Fruit fly (Drosophila melanogaster) whole organism, embryonic: ENCODE results near the gene Cad99C.
A peak's percentile ranks its signal among the peaks of the same experiment; 100 is the strongest.

Source experiments
- Atf-2 ChIP-seq: fragments of 200-800 bp; sonication (Bioruptor generic); optimal IDR thresholded peaks from 2 replicates; lab custom pipeline; 2016; ENCODE audit warnings: missing biosample characterization, missing genetic modification characterization
- Blimp-1 ChIP-seq: fragments of 200-800 bp; sonication (Bioruptor generic); optimal IDR thresholded peaks from 3 replicates; lab custom pipeline; 2018; ENCODE audit warnings: missing biosample characterization, missing genetic modification characterization, mild to moderate bottlenecking, moderate library complexity, missing genetic modification reagents
- Bteb2 ChIP-seq: fragments of 200-800 bp; sonication (Bioruptor generic); optimal IDR thresholded peaks from 2 replicates; lab custom pipeline; 2016; ENCODE audit warnings: missing biosample characterization, missing genetic modification characterization
- CG10366 ChIP-seq: fragments of 200-800 bp; sonication (Bioruptor generic); IDR thresholded peaks from 2 replicates; pipeline ENCODE4 v1.3.6; 2022; ENCODE audit warnings: missing biosample characterization, missing genetic modification characterization
- CG11695 ChIP-seq: fragments of 200-800 bp; sonication (Bioruptor generic); IDR thresholded peaks from 3 replicates; pipeline ENCODE4 v1.3.6; 2022; ENCODE audit warnings: missing biosample characterization, missing genetic modification characterization
- CG12104 ChIP-seq: fragments of 200-800 bp; sonication (Bioruptor generic); optimal IDR thresholded peaks from 3 replicates; lab custom pipeline; 2016; ENCODE audit warnings: missing biosample characterization, missing genetic modification characterization
- CG12299 ChIP-seq: fragments of 200-800 bp; sonication (Bioruptor generic); optimal IDR thresholded peaks from 2 replicates; lab custom pipeline; 2018; ENCODE audit warnings: missing biosample characterization, mild to moderate bottlenecking, missing genetic modification characterization
- CG16815 ChIP-seq: fragments of 200-800 bp; sonication (Bioruptor generic); optimal IDR thresholded peaks from 3 replicates; lab custom pipeline; 2017; ENCODE audit warnings: missing biosample characterization, mild to moderate bottlenecking, missing genetic modification characterization
- CG17361 ChIP-seq: fragments of 200-800 bp; sonication (Bioruptor generic); IDR thresholded peaks from 3 replicates; pipeline ENCODE4 v1.3.6; 2022; ENCODE audit warnings: missing biosample characterization, missing genetic modification characterization
- CG18599 ChIP-seq: fragments of 200-800 bp; sonication (Bioruptor generic); optimal IDR thresholded peaks from 3 replicates; lab custom pipeline; 2017; ENCODE audit warnings: missing biosample characterization, missing genetic modification characterization, mild to moderate bottlenecking, moderate library complexity, missing genetic modification reagents
- CG31365 ChIP-seq: fragments of 200-800 bp; sonication (Bioruptor generic); optimal IDR thresholded peaks from 2 replicates; lab custom pipeline; 2018; ENCODE audit warnings: missing biosample characterization, mild to moderate bottlenecking, missing genetic modification characterization
- CG31388 ChIP-seq: fragments of 200-800 bp; sonication (Bioruptor generic); optimal IDR thresholded peaks from 2 replicates; lab custom pipeline; 2016; ENCODE audit warnings: missing biosample characterization, missing genetic modification characterization
- CG4404 ChIP-seq: fragments of 200-800 bp; sonication (Bioruptor generic); IDR thresholded peaks from 2 replicates; pipeline ENCODE4 v1.3.6; 2022; ENCODE audit warnings: missing biosample characterization, missing genetic modification characterization
- CG7372 ChIP-seq: fragments of 200-800 bp; sonication (Bioruptor generic); IDR thresholded peaks from 2 replicates; pipeline ENCODE4 v1.3.6; 2022; ENCODE audit warnings: missing biosample characterization, missing genetic modification characterization
- CG7928 ChIP-seq: fragments of 200-800 bp; sonication (Bioruptor generic); optimal IDR thresholded peaks from 2 replicates; lab custom pipeline; 2017; ENCODE audit warnings: missing biosample characterization, mild to moderate bottlenecking, missing genetic modification characterization
- CG9215 ChIP-seq: fragments of 200-800 bp; sonication (Bioruptor generic); IDR thresholded peaks from 2 replicates; pipeline ENCODE4 v1.3.6; 2022; ENCODE audit warnings: missing biosample characterization, missing genetic modification characterization
- D ChIP-seq, 2 experiments: fragments of 200-800 bp in 1 of 2; fragments of >200 bp in 1 of 2; sonication (Bioruptor generic) in 1 of 2; optimal IDR thresholded peaks; 2 replicates in 1 of 2; 3 replicates in 1 of 2; lab custom pipeline; 2017; ENCODE audit warnings: mild to moderate bottlenecking in 1 of 2, missing biosample characterization in 1 of 2, missing genetic modification characterization in 1 of 2, missing genetic modification reagents in 1 of 2
- Dref ChIP-seq: fragments of 200-800 bp; sonication (Bioruptor generic); IDR thresholded peaks from 2 replicates; pipeline ENCODE4 v1.3.6; 2022; ENCODE audit warnings: missing biosample characterization, missing genetic modification characterization
- HHEX ChIP-seq: fragments of 200-800 bp; sonication (Bioruptor generic); optimal IDR thresholded peaks from 3 replicates; lab custom pipeline; 2017; ENCODE audit warnings: missing biosample characterization, mild to moderate bottlenecking, missing genetic modification characterization, missing genetic modification reagents
- Lim3 ChIP-seq: fragments of 200-800 bp; sonication (Bioruptor generic); IDR thresholded peaks from 2 replicates; pipeline ENCODE4 v1.3.6; 2022; ENCODE audit warnings: missing biosample characterization, missing genetic modification characterization
- Meics ChIP-seq: fragments of 200-800 bp; sonication (Bioruptor generic); optimal IDR thresholded peaks from 2 replicates; lab custom pipeline; 2017; ENCODE audit warnings: missing biosample characterization, mild to moderate bottlenecking, missing genetic modification characterization
- Myb ChIP-seq: fragments of 200-800 bp; sonication (Bioruptor generic); optimal IDR thresholded peaks from 2 replicates; lab custom pipeline; 2016; ENCODE audit warnings: missing biosample characterization, missing genetic modification characterization
- Optix ChIP-seq: fragments of 200-800 bp; sonication (Bioruptor generic); IDR thresholded peaks from 3 replicates; pipeline ENCODE4 v1.3.6; 2022; ENCODE audit warnings: missing biosample characterization, missing genetic modification characterization
- Rx ChIP-seq: fragments of 200-800 bp; sonication (Bioruptor generic); IDR thresholded peaks from 2 replicates; pipeline ENCODE4 v1.3.6; 2022; ENCODE audit warnings: missing biosample characterization, missing genetic modification characterization
- Sin3A ChIP-seq: fragments of >200 bp; optimal IDR thresholded peaks from 2 replicates; lab custom pipeline; 2018
- Sry-β ChIP-seq: fragments of 200-800 bp; sonication (Bioruptor generic); optimal IDR thresholded peaks from 2 replicates; lab custom pipeline; 2018; ENCODE audit warnings: missing biosample characterization, mild to moderate bottlenecking, missing genetic modification characterization, moderate library complexity
- Trl ChIP-seq, 3 experiments: fragments of >200 bp in 2 of 3; fragments of 200-800 bp in 1 of 3; sonication (Bioruptor generic) in 1 of 3; optimal IDR thresholded peaks; 2 replicates in 1 of 3; 3 replicates in 2 of 3; lab custom pipeline; 2016 to 2017; ENCODE audit warnings: missing biosample characterization in 1 of 3, missing genetic modification characterization in 1 of 3
- Vsx1 ChIP-seq: fragments of 200-800 bp; sonication (Bioruptor generic); optimal IDR thresholded peaks from 2 replicates; lab custom pipeline; 2017; ENCODE audit warnings: missing biosample characterization, mild to moderate bottlenecking, missing genetic modification characterization, missing genetic modification reagents
- ash1 ChIP-seq: fragments of 200-800 bp; sonication (Bioruptor generic); optimal IDR thresholded peaks from 2 replicates; lab custom pipeline; 2018; ENCODE audit warnings: missing biosample characterization, mild to moderate bottlenecking, missing genetic modification characterization
- bbx ChIP-seq: fragments of 200-800 bp; sonication (Bioruptor generic); IDR thresholded peaks from 2 replicates; pipeline ENCODE4 v1.3.6; 2022; ENCODE audit warnings: missing biosample characterization, missing genetic modification characterization; ENCODE audit not compliant: partially characterized antibody
- bowl ChIP-seq: fragments of 200-800 bp; sonication (Bioruptor generic); IDR thresholded peaks from 2 replicates; pipeline ENCODE4 v1.3.6; 2022; ENCODE audit warnings: missing biosample characterization, missing genetic modification characterization
- btn ChIP-seq: fragments of 200-800 bp; sonication (Bioruptor generic); optimal IDR thresholded peaks from 2 replicates; lab custom pipeline; 2016; ENCODE audit warnings: missing biosample characterization, missing genetic modification characterization
- cad ChIP-seq: fragments of >200 bp; optimal IDR thresholded peaks from 2 replicates; lab custom pipeline; 2017; ENCODE audit warnings: missing biosample characterization, missing genetic modification characterization
- croc ChIP-seq: fragments of 200-800 bp; sonication (Bioruptor generic); conservative IDR thresholded peaks from 3 replicates; pipeline ENCODE4 v1.3.6; 2022; ENCODE audit warnings: missing biosample characterization, missing genetic modification characterization
- dmrt11E ChIP-seq: fragments of 200-800 bp; sonication (Bioruptor generic); optimal IDR thresholded peaks from 3 replicates; lab custom pipeline; 2018; ENCODE audit warnings: missing biosample characterization, mild to moderate bottlenecking, missing genetic modification characterization, moderate library complexity
- ewg ChIP-seq: fragments of 200-800 bp; sonication (Bioruptor generic); optimal IDR thresholded peaks from 3 replicates; lab custom pipeline; 2017; ENCODE audit warnings: mild to moderate bottlenecking, missing biosample characterization, missing genetic modification reagents, missing genetic modification characterization
- fu2 ChIP-seq: fragments of 200-800 bp; sonication (Bioruptor generic); optimal IDR thresholded peaks from 2 replicates; lab custom pipeline; 2016; ENCODE audit warnings: missing biosample characterization, missing genetic modification characterization
- hb ChIP-seq: fragments of 200-800 bp; sonication (Bioruptor generic); IDR thresholded peaks from 3 replicates; pipeline ENCODE4 v1.3.6; 2022; ENCODE audit warnings: missing biosample characterization, missing genetic modification characterization; ENCODE audit not compliant: partially characterized antibody
- insv ChIP-seq, 2 experiments: fragments of 200-800 bp; sonication (Bioruptor generic); optimal IDR thresholded peaks; 3 replicates each; lab custom pipeline; 2016 to 2018; ENCODE audit warnings: missing biosample characterization in 2 of 2, missing genetic modification characterization in 2 of 2
- oc ChIP-seq: fragments of 200-800 bp; sonication (Bioruptor generic); optimal IDR thresholded peaks from 2 replicates; lab custom pipeline; 2018; ENCODE audit warnings: missing biosample characterization, mild to moderate bottlenecking, missing genetic modification characterization, moderate library complexity
- prd ChIP-seq, 3 experiments: fragments of >200 bp in 2 of 3; fragments of 200-800 bp in 1 of 3; sonication (Bioruptor generic) in 1 of 3; optimal IDR thresholded peaks in 2 of 3; IDR thresholded peaks in 1 of 3; 2 replicates in 2 of 3; 3 replicates in 1 of 3; pipeline versions ENCODE4 v1.3.6 to Lab custom; 2017 to 2022; ENCODE audit warnings: missing biosample characterization in 1 of 3, missing genetic modification characterization in 1 of 3
- pum ChIP-seq: fragments of 200-800 bp; sonication (Bioruptor generic); optimal IDR thresholded peaks from 2 replicates; lab custom pipeline; 2016; ENCODE audit warnings: missing biosample characterization, missing genetic modification characterization
- run ChIP-seq: fragments of 200-800 bp; sonication (Bioruptor generic); optimal IDR thresholded peaks from 3 replicates; lab custom pipeline; 2018; ENCODE audit warnings: missing biosample characterization, mild to moderate bottlenecking, missing genetic modification characterization
- sna ChIP-seq: fragments of 200-800 bp; sonication (Bioruptor generic); IDR thresholded peaks from 2 replicates; pipeline ENCODE4 v1.3.6; 2022; ENCODE audit warnings: missing biosample characterization, missing genetic modification characterization; ENCODE audit not compliant: partially characterized antibody
- so ChIP-seq: fragments of 200-800 bp; sonication (Bioruptor generic); IDR thresholded peaks from 3 replicates; pipeline ENCODE4 v1.3.6; 2022; ENCODE audit warnings: missing biosample characterization, missing genetic modification characterization
- tna ChIP-seq: fragments of 200-800 bp; sonication (Bioruptor generic); IDR thresholded peaks from 2 replicates; pipeline ENCODE4 v1.3.6; 2022; ENCODE audit warnings: missing biosample characterization, missing genetic modification characterization; ENCODE audit not compliant: partially characterized antibody
- tx ChIP-seq: fragments of 200-800 bp; sonication (Bioruptor generic); optimal IDR thresholded peaks from 2 replicates; lab custom pipeline; 2016; ENCODE audit warnings: missing biosample characterization, missing genetic modification characterization

Cad99C gene

dm6 chr3R:29798966-29799680 is 42.3 kb upstream of the Cad99C start, which contains the start of the genes Rnb and Drice (continued):
- TF ChIP-seq Vsx1 (no peak), CG16815 (GFP tag; lab: Kevin White, UChicago) (no peak), tna (GFP tag; lab: Robert Waterston, UW) (no peak; the same call in 1 of the 2 replicates), fu2 (GFP tag; lab: Kevin White, UChicago) (no peak), CG12299 (tag; lab: Kevin White, UChicago) (no peak), CG31365 (tag; lab: Kevin White, UChicago) (no peak), CG10366 (GFP tag; lab: Robert Waterston, UW) (peak; percentile 30; the same call in 1 of the 2 replicates), bbx (peak; percentile 47; the same call in 1 of the 2 replicates), so (GFP tag; lab: Robert Waterston, UW) (no peak), sna (GFP tag; lab: Robert Waterston, UW) (peak; percentile 74), D (optimal IDR thresholded peaks at IDR 0.05; lab: Kevin White, UChicago) (no peak), D (GFP tag; optimal IDR thresholded peaks at IDR 0.05; lab: Kevin White, UChicago) (no peak), CG7372 (GFP tag; lab: Robert Waterston, UW) (no peak), CG17361 (GFP tag; lab: Robert Waterston, UW) (no peak; the same call in 1 of the 3 replicates), Trl (optimal IDR thresholded peaks at IDR 0.05; lab: Kevin White, UChicago) (no peak), Trl (GFP tag; optimal IDR thresholded peaks at IDR 0.05; lab: Kevin White, UChicago) (no peak), btn (GFP tag; lab: Kevin White, UChicago) (no peak), Sin3A (lab: Kevin White, UChicago) (peak; percentile 77), Blimp-1 (GFP tag; lab: Kevin White, UChicago) (no peak), Optix (GFP tag; lab: Robert Waterston, UW) (0 out of 3 replicates have a peak, but pooled peaks have one; percentile 16), oc (tag; lab: Kevin White, UChicago) (no peak), ewg (no peak), CG9215 (0 out of 2 replicates have a peak, but pooled peaks have one; percentile 15), Rx (GFP tag; lab: Robert Waterston, UW) (peak; percentile 41), bowl (GFP tag; lab: Robert Waterston, UW) (no peak), Atf-2 (no peak), CG12104 (GFP tag; lab: Kevin White, UChicago) (peak; percentile 64), CG11695 (no peak), Meics (GFP tag; lab: Kevin White, UChicago) (no peak), Bteb2 (GFP tag; lab: Kevin White, UChicago) (no peak), HHEX (peak; percentile 50), CG7928 (GFP tag; lab: Kevin White, UChicago) (no peak), prd (optimal IDR thresholded peaks at IDR 0.05; lab: Kevin White, UChicago) (no peak), prd (GFP tag; IDR thresholded peaks at IDR 0.05; lab: Robert Waterston, UW) (peak; percentile 55), CG18599 (no peak), croc (GFP tag; lab: Robert Waterston, UW) (peak; percentile 37; the same call in 1 of the 3 replicates), Sry-β (GFP tag; lab: Kevin White, UChicago) (peak; percentile 44), tx (GFP tag; lab: Kevin White, UChicago) (no peak), ash1 (GFP tag; lab: Kevin White, UChicago) (no peak), Dref (no peak), run (tag; lab: Kevin White, UChicago) (no peak), dmrt11E (tag; lab: Kevin White, UChicago) (peak; percentile 49), cad (peak; percentile 96), CG4404 (GFP tag; lab: Robert Waterston, UW) (no peak), CG31388 (GFP tag; lab: Kevin White, UChicago) (no peak), Myb (peak; percentile 66), insv (GFP tag; optimal IDR thresholded peaks at IDR 0.05; lab: Kevin White, UChicago) (peak in 1 of 2 experiments; percentile 10), hb (GFP tag; lab: Robert Waterston, UW) (no peak), pum (no peak), Lim3 (GFP tag; lab: Robert Waterston, UW) (no peak)
